Worm (Caenorhabditis elegans) whole organism, L2 larva: ENCODE results near the gene pros-1.
A peak's percentile ranks its signal among the peaks of the same experiment; 100 is the strongest.

Source experiments
- C34F6.9 ChIP-seq: fragments of 150-350 bp; optimal IDR thresholded peaks from 2 replicates; lab custom pipeline; 2014; ENCODE audit warnings: missing biosample characterization, missing genetic modification characterization
- F13H6.1 ChIP-seq: sonication (generic microtip); optimal IDR thresholded peaks from 2 replicates; lab custom pipeline; 2016; ENCODE audit warnings: missing genetic modification characterization, missing compliant biosample characterization
- R02D3.7 ChIP-seq: fragments of 150-350 bp; optimal IDR thresholded peaks from 2 replicates; lab custom pipeline; 2014; ENCODE audit warnings: missing biosample characterization, missing genetic modification characterization
- Y55F3AM.14 ChIP-seq: fragments of 200-800 bp; sonication (Bioruptor generic); optimal IDR thresholded peaks from 2 replicates; lab custom pipeline; 2018; ENCODE audit warnings: mild to moderate bottlenecking, missing genetic modification characterization, missing compliant biosample characterization
- ZK546.5 ChIP-seq: sonication (generic microtip); optimal IDR thresholded peaks from 2 replicates; lab custom pipeline; 2017; ENCODE audit warnings: missing biosample characterization, missing genetic modification characterization
- alr-1 ChIP-seq: fragments of 150-350 bp; optimal IDR thresholded peaks from 2 replicates; lab custom pipeline; 2014; ENCODE audit warnings: missing biosample characterization, missing genetic modification characterization
- aly-2 ChIP-seq: fragments of 150-350 bp; optimal IDR thresholded peaks from 2 replicates; lab custom pipeline; 2014; ENCODE audit warnings: missing biosample characterization, missing genetic modification characterization
- ama-1 ChIP-seq: fragments of 150-350 bp; optimal IDR thresholded peaks from 2 replicates; lab custom pipeline; 2018; ENCODE audit warnings: inconsistent platforms
- blmp-1 ChIP-seq: sonication (generic microtip); optimal IDR thresholded peaks from 2 replicates; lab custom pipeline; 2017; ENCODE audit warnings: missing genetic modification characterization, mild to moderate bottlenecking, missing compliant biosample characterization, antibody characterized with exemption, moderate library complexity; ENCODE audit not compliant: insufficient read depth
- ceh-82 ChIP-seq: fragments of 150-350 bp; optimal IDR thresholded peaks from 2 replicates; lab custom pipeline; 2014; ENCODE audit warnings: missing biosample characterization, missing genetic modification characterization
- crh-2 ChIP-seq: sonication (generic microtip); optimal IDR thresholded peaks from 2 replicates; lab custom pipeline; 2017; ENCODE audit warnings: missing biosample characterization, missing genetic modification characterization
- dmd-4 ChIP-seq: sonication (generic microtip); optimal IDR thresholded peaks from 2 replicates; lab custom pipeline; 2017; ENCODE audit warnings: missing biosample characterization, missing genetic modification characterization
- egl-27 ChIP-seq: sonication (generic microtip); optimal IDR thresholded peaks from 3 replicates; lab custom pipeline; 2017; ENCODE audit warnings: missing biosample characterization, missing genetic modification reagents, missing genetic modification characterization
- elt-1 ChIP-seq: fragments of 150-350 bp; optimal IDR thresholded peaks from 2 replicates; lab custom pipeline; 2014; ENCODE audit warnings: missing biosample characterization, missing genetic modification characterization
- elt-3 ChIP-seq: sonication (generic microtip); optimal IDR thresholded peaks from 2 replicates; lab custom pipeline; 2017; ENCODE audit warnings: missing biosample characterization, missing genetic modification characterization
- fos-1 ChIP-seq: fragments of 150-350 bp; optimal IDR thresholded peaks from 2 replicates; lab custom pipeline; 2014; ENCODE audit warnings: missing biosample characterization, missing genetic modification characterization
- gmeb-1 ChIP-seq: fragments of 150-350 bp; optimal IDR thresholded peaks from 2 replicates; lab custom pipeline; 2014; ENCODE audit warnings: missing biosample characterization, missing genetic modification characterization
- lin-13 ChIP-seq: fragments of 150-350 bp; optimal IDR thresholded peaks from 2 replicates; lab custom pipeline; 2014; ENCODE audit warnings: missing biosample characterization, missing genetic modification reagents, missing genetic modification characterization
- lin-39 ChIP-seq: fragments of 150-350 bp; optimal IDR thresholded peaks from 2 replicates; lab custom pipeline; 2014; ENCODE audit warnings: missing biosample characterization, missing genetic modification reagents, missing genetic modification characterization
- lsy-2 ChIP-seq, 2 experiments: fragments of 150-350 bp in 1 of 2; sonication (generic microtip) in 1 of 2; optimal IDR thresholded peaks; 2 replicates each; lab custom pipeline; 2014 to 2017; ENCODE audit warnings: missing biosample characterization in 2 of 2, missing genetic modification characterization in 2 of 2
- mbf-1 ChIP-seq: sonication (generic microtip); optimal IDR thresholded peaks from 2 replicates; lab custom pipeline; 2017; ENCODE audit warnings: missing biosample characterization, missing genetic modification characterization
- mdl-1 ChIP-seq, 2 experiments: fragments of 150-350 bp in 1 of 2; sonication (generic microtip) in 1 of 2; optimal IDR thresholded peaks; 2 replicates each; lab custom pipeline; 2017; ENCODE audit warnings: missing biosample characterization in 2 of 2, missing genetic modification characterization in 2 of 2
- nhr-10 ChIP-seq: sonication (generic microtip); optimal IDR thresholded peaks from 2 replicates; lab custom pipeline; 2017; ENCODE audit warnings: missing biosample characterization, missing genetic modification characterization
- nhr-11 ChIP-seq: fragments of 150-350 bp; optimal IDR thresholded peaks from 2 replicates; lab custom pipeline; 2014; ENCODE audit warnings: missing biosample characterization, missing genetic modification characterization
- nhr-12 ChIP-seq: fragments of 150-350 bp; optimal IDR thresholded peaks from 2 replicates; lab custom pipeline; 2014; ENCODE audit warnings: missing biosample characterization, missing genetic modification characterization
- nhr-129 ChIP-seq: fragments of 150-350 bp; optimal IDR thresholded peaks from 2 replicates; lab custom pipeline; 2014; ENCODE audit warnings: missing biosample characterization, missing genetic modification characterization
- nhr-21 ChIP-seq: fragments of 150-350 bp; optimal IDR thresholded peaks from 2 replicates; lab custom pipeline; 2014; ENCODE audit warnings: missing biosample characterization, missing genetic modification characterization
- nhr-23 ChIP-seq: fragments of 150-350 bp; optimal IDR thresholded peaks from 2 replicates; lab custom pipeline; 2014; ENCODE audit warnings: missing biosample characterization, missing genetic modification reagents, missing genetic modification characterization
- nhr-237 ChIP-seq: fragments of 150-350 bp; optimal IDR thresholded peaks from 2 replicates; lab custom pipeline; 2014; ENCODE audit warnings: missing biosample characterization, missing genetic modification characterization
- nhr-25 ChIP-seq: fragments of 150-350 bp; sonication (generic microtip); optimal IDR thresholded peaks from 3 replicates; lab custom pipeline; 2014; ENCODE audit warnings: missing biosample characterization, missing genetic modification characterization
- nhr-6 ChIP-seq: fragments of 150-350 bp; optimal IDR thresholded peaks from 2 replicates; lab custom pipeline; 2014; ENCODE audit warnings: missing biosample characterization, missing genetic modification characterization
- nhr-77 ChIP-seq: fragments of 150-350 bp; optimal IDR thresholded peaks from 2 replicates; lab custom pipeline; 2014; ENCODE audit warnings: missing biosample characterization, missing genetic modification characterization
- peb-1 ChIP-seq: fragments of 150-350 bp; optimal IDR thresholded peaks from 2 replicates; lab custom pipeline; 2014; ENCODE audit warnings: missing biosample characterization, missing genetic modification characterization
- sem-4 ChIP-seq: fragments of 150-350 bp; optimal IDR thresholded peaks from 2 replicates; lab custom pipeline; 2014; ENCODE audit warnings: missing biosample characterization, missing genetic modification reagents, missing genetic modification characterization
- skn-1 ChIP-seq: sonication (generic microtip); optimal IDR thresholded peaks from 2 replicates; lab custom pipeline; 2017; ENCODE audit warnings: missing biosample characterization, missing genetic modification characterization
- sma-3 ChIP-seq: sonication (generic microtip); optimal IDR thresholded peaks from 2 replicates; lab custom pipeline; 2016; ENCODE audit warnings: missing genetic modification reagents, missing genetic modification characterization, missing compliant biosample characterization
- sma-9 ChIP-seq, 2 experiments: fragments of 150-350 bp in 1 of 2; sonication (generic microtip) in 1 of 2; optimal IDR thresholded peaks; 2 replicates each; lab custom pipeline; 2014 to 2016; ENCODE audit warnings: missing genetic modification characterization in 2 of 2, mild to moderate bottlenecking in 1 of 2, missing biosample characterization in 1 of 2, missing compliant biosample characterization in 1 of 2, missing genetic modification reagents in 1 of 2, moderate library complexity in 1 of 2
- snpc-4 ChIP-seq: fragments of 150-350 bp; optimal IDR thresholded peaks from 2 replicates; lab custom pipeline; 2014; ENCODE audit warnings: missing biosample characterization, missing genetic modification characterization
- unc-39 ChIP-seq: fragments of 150-350 bp; optimal IDR thresholded peaks from 2 replicates; lab custom pipeline; 2014; ENCODE audit warnings: missing biosample characterization, missing genetic modification characterization
- unc-55 ChIP-seq: fragments of 150-350 bp; sonication (generic microtip); optimal IDR thresholded peaks from 3 replicates; lab custom pipeline; 2014; ENCODE audit warnings: missing biosample characterization, missing genetic modification reagents, missing genetic modification characterization
- unc-62 ChIP-seq: fragments of 150-350 bp; optimal IDR thresholded peaks from 2 replicates; lab custom pipeline; 2014; ENCODE audit warnings: missing biosample characterization, missing genetic modification reagents, missing genetic modification characterization
- zag-1 ChIP-seq: fragments of 150-350 bp; optimal IDR thresholded peaks from 2 replicates; lab custom pipeline; 2014; ENCODE audit warnings: missing biosample characterization, missing genetic modification characterization
- ztf-1 ChIP-seq: fragments of 200-800 bp; sonication (Bioruptor generic); conservative IDR thresholded peaks from 2 replicates; pipeline ENCODE4 v1.3.6; 2022; ENCODE audit warnings: missing genetic modification characterization, missing compliant biosample characterization
- ztf-11 ChIP-seq: sonication (generic microtip); optimal IDR thresholded peaks from 2 replicates; lab custom pipeline; 2017; ENCODE audit warnings: missing biosample characterization, missing genetic modification characterization
- ztf-4 ChIP-seq: fragments of 150-350 bp; optimal IDR thresholded peaks from 2 replicates; lab custom pipeline; 2014; ENCODE audit warnings: missing biosample characterization, missing genetic modification characterization

Gene pros-1

ce11 chrIII:8085355-8085754 lies 18.3 kb downstream of the pros-1 start, which contains the start of the genes K06H7.7 and grp-1 (continued):
- TF ChIP-seq ama-1 (lab: Kevin White, UChicago) (no peak), ztf-11 (tag; lab: Kevin White, UChicago) (no peak), lin-13 (GFP tag; lab: Kevin White, UChicago) (no peak), nhr-21 (tag; lab: Kevin White, UChicago) (peak; percentile 13), C34F6.9 (tag; lab: Kevin White, UChicago) (peak; percentile 84)

DNA sequence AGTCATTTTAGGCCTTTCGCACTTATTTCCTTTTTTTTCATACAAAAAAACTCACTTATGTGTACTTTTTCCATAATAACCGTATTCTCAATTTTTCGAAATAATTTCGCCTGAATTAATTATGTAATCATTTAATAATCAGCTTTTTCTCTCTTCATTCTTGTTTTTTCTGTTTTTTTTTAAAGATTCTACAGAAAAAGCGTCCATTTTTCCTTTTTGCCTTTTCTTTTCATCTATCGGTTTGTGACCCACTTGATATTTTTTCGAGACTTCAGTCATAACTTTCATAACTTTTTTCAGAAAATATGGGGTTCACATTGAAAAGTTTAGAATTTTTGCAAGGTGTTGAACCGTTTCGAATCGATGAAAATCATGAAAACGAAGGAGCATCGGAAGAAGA lies 21.1 kb downstream of the pros-1 start, which contains the start of gene vms-1:
TSS of gene vms-1 (plus strand) at position 301 of the 400 bp plus-strand sequence.
- TF ChIP-seq F13H6.1 (tag; lab: Kevin White, UChicago) (no peak), nhr-129 (tag; lab: Kevin White, UChicago) (no peak), nhr-77 (tag; lab: Kevin White, UChicago) (no peak), fos-1 (tag; lab: Kevin White, UChicago) (no peak), unc-62 (GFP tag; lab: Kevin White, UChicago) (no peak)

ce11 chrIII:8091408-8091807 lies 24.3 kb downstream of the pros-1 start, which contains the start of gene idi-1:
Gene idi-1 (plus strand): TSS chrIII:8091708.
- TF ChIP-seq ztf-11 (tag; lab: Kevin White, UChicago) (no peak), Y55F3AM.14 (GFP tag; lab: Kevin White, UChicago) (no peak), nhr-25 (tag; lab: Kevin White, UChicago) (no peak), F13H6.1 (tag; lab: Kevin White, UChicago) (no peak), C34F6.9 (tag; lab: Kevin White, UChicago) (no peak)

ce11 chrIII:8093079-8093623 lies 26.1 kb downstream of the pros-1 start, which contains the start of gene K06H7.2:
Gene K06H7.2 (plus strand): TSS chrIII:8093573.
- TF ChIP-seq lsy-2 (tag; optimal IDR thresholded peaks at IDR 0.05; lab: Kevin White, UChicago) (peak; percentile 63 to 85), unc-55 (GFP tag; lab: Kevin White, UChicago) (peak; percentile 83), nhr-10 (tag; lab: Kevin White, UChicago) (no peak), C34F6.9 (tag; lab: Kevin White, UChicago) (peak; percentile 95), mdl-1 (tag; optimal IDR thresholded peaks at IDR 0.05; lab: Kevin White, UChicago) (no peak), crh-2 (tag; lab: Kevin White, UChicago) (peak; percentile 74), lin-13 (GFP tag; lab: Kevin White, UChicago) (peak; percentile 28), nhr-23 (tag; lab: Kevin White, UChicago) (no peak), aly-2 (tag; lab: Kevin White, UChicago) (no peak), nhr-21 (tag; lab: Kevin White, UChicago) (no peak), zag-1 (tag; lab: Kevin White, UChicago) (peak; percentile 31), elt-1 (no peak), snpc-4 (tag; lab: Kevin White, UChicago) (no peak), nhr-237 (tag; lab: Kevin White, UChicago) (no peak), nhr-6 (tag; lab: Kevin White, UChicago) (peak; percentile 22), Y55F3AM.14 (GFP tag; lab: Kevin White, UChicago) (no peak), ztf-4 (tag; lab: Kevin White, UChicago) (peak; percentile 3), egl-27 (tag; lab: Kevin White, UChicago) (no peak), peb-1 (tag; lab: Kevin White, UChicago) (no peak), sma-9 (GFP tag; optimal IDR thresholded peaks at IDR 0.05; lab: Kevin White, UChicago) (no peak), sma-9 (tag; optimal IDR thresholded peaks at IDR 0.05; lab: Kevin White, UChicago) (no peak), nhr-129 (tag; lab: Kevin White, UChicago) (peak; percentile 76), nhr-11 (no peak), ztf-1 (GFP tag; lab: Robert Waterston, UW) (no peak), gmeb-1 (tag; lab: Kevin White, UChicago) (peak; percentile 45), dmd-4 (tag; lab: Kevin White, UChicago) (no peak), nhr-25 (tag; lab: Kevin White, UChicago) (peak; percentile 46), lin-39 (tag; lab: Kevin White, UChicago) (no peak), nhr-77 (tag; lab: Kevin White, UChicago) (no peak), skn-1 (peak; percentile 28), unc-62 (GFP tag; lab: Kevin White, UChicago) (no peak), ceh-82 (tag; lab: Kevin White, UChicago) (no peak), elt-3 (tag; lab: Kevin White, UChicago) (no peak), R02D3.7 (no peak), alr-1 (tag; lab: Kevin White, UChicago) (no peak), sem-4 (tag; lab: Kevin White, UChicago) (peak; percentile 20), ZK546.5 (tag; lab: Kevin White, UChicago) (no peak), blmp-1 (tag; lab: Kevin White, UChicago) (no peak), mbf-1 (tag; lab: Kevin White, UChicago) (no peak), ama-1 (lab: Kevin White, UChicago) (no peak), ztf-11 (tag; lab: Kevin White, UChicago) (no peak), unc-39 (no peak), nhr-12 (no peak), sma-3 (GFP tag; lab: Kevin White, UChicago) (no peak)
